Worm (Caenorhabditis elegans) whole organism, L4 larva: ENCODE results near the gene fbxb-83.

Experiments
- Y48G9A.11 ChIP-seq: fragments of 200-800 bp; sonication (Bioruptor generic); IDR thresholded peaks from 2 replicates; pipeline ENCODE4 v1.3.6; 2022; ENCODE audit warnings: missing genetic modification reagents, missing genetic modification characterization, missing compliant biosample characterization
- ceh-28 ChIP-seq: fragments of 150-350 bp; optimal IDR thresholded peaks from 2 replicates; lab custom pipeline; 2014; ENCODE audit warnings: missing biosample characterization, missing genetic modification reagents, missing genetic modification characterization
- lsy-2 ChIP-seq, 2 experiments: fragments of 150-350 bp in 1 of 2; sonication (generic microtip) in 1 of 2; optimal IDR thresholded peaks; 2 replicates each; lab custom pipeline; 2014 to 2017; ENCODE audit warnings: missing biosample characterization in 2 of 2, missing genetic modification characterization in 2 of 2
- mep-1 ChIP-seq: fragments of 150-350 bp; sonication (generic microtip); optimal IDR thresholded peaks from 3 replicates; lab custom pipeline; 2014; ENCODE audit warnings: missing biosample characterization, missing genetic modification characterization
- mxl-2 ChIP-seq: fragments of 200-800 bp; sonication (Bioruptor generic); conservative IDR thresholded peaks from 2 replicates; pipeline ENCODE4 v1.3.6; 2022; ENCODE audit warnings: missing genetic modification reagents, missing genetic modification characterization, missing compliant biosample characterization
- nhr-10 ChIP-seq: fragments of 150-350 bp; optimal IDR thresholded peaks from 2 replicates; lab custom pipeline; 2014; ENCODE audit warnings: missing biosample characterization, missing genetic modification characterization
- pqm-1 ChIP-seq: sonication (generic microtip); optimal IDR thresholded peaks from 2 replicates; lab custom pipeline; 2017; ENCODE audit warnings: missing biosample characterization, missing genetic modification characterization
- snpc-4 ChIP-seq: fragments of 150-350 bp; optimal IDR thresholded peaks from 2 replicates; lab custom pipeline; 2014; ENCODE audit warnings: missing biosample characterization, missing genetic modification characterization

- TF ChIP-seq mxl-2 (GFP tag; lab: Robert Waterston, UW) (no peak), pqm-1 (tag; lab: Kevin White, UChicago) (no peak), snpc-4 (no peak), lsy-2 (tag; optimal IDR thresholded peaks at IDR 0.05; lab: Kevin White, UChicago) (no peak), nhr-10 (tag; lab: Kevin White, UChicago) (no peak), Y48G9A.11 (no peak), mep-1 (no peak), ceh-28 (tag; lab: Kevin White, UChicago) (no peak)
Measured at ce11 chrIII:177715-178114, 32.7 kb upstream of the fbxb-83 start, which contains the start of gene F40G9.14.
